Fruit fly (Drosophila melanogaster): ENCODE measurements around the gene CG2694.

Gene CG2694

dm6 chrX:2714730-2715129 is 851 bp downstream of the CG2694 start (continued):
- no peak for TF ChIP-seq twi (tag; optimal IDR thresholded peaks at IDR 0.05)
- no peak for TF ChIP-seq CG17568 (GFP tag; optimal IDR thresholded peaks at IDR 0.05)
- 0 out of 2 replicates have a peak, but pooled peaks have one; percentile 26 for TF ChIP-seq ara (GFP tag; IDR thresholded peaks at IDR 0.05)
- no peak for TF ChIP-seq CG1647 (GFP tag; optimal IDR thresholded peaks at IDR 0.05)
- no peak for TF ChIP-seq stc (GFP tag; IDR thresholded peaks at IDR 0.05)
- no peak for TF ChIP-seq croc (GFP tag; conservative IDR thresholded peaks at IDR 0.05)
- TF ChIP-seq CG17361 (GFP tag; IDR thresholded peaks at IDR 0.05), result no peak
- peak; percentile 50 for TF ChIP-seq pzg (GFP tag; optimal IDR thresholded peaks at IDR 0.05)
- TF ChIP-seq CG10543 (GFP tag; optimal IDR thresholded peaks at IDR 0.05), result no peak
- no peak for TF ChIP-seq CG7839 (tag; optimal IDR thresholded peaks at IDR 0.05)
- TF ChIP-seq sna (GFP tag; IDR thresholded peaks at IDR 0.05; ENCODE audit: partially characterized antibody), result peak; percentile 46; the same call in 1 of the 2 replicates
- TF ChIP-seq CG17829 (tag; optimal IDR thresholded peaks at IDR 0.05), result no peak
- no peak for TF ChIP-seq CG3163 (GFP tag; optimal IDR thresholded peaks at IDR 0.05)
- no peak for TF ChIP-seq crc (GFP tag; optimal IDR thresholded peaks at IDR 0.05)
- TF ChIP-seq sima (GFP tag; optimal IDR thresholded peaks at IDR 0.05), result no peak
- TF ChIP-seq ATbp (GFP tag; optimal IDR thresholded peaks at IDR 0.05), result no peak
- TF ChIP-seq ase (GFP tag; IDR thresholded peaks at IDR 0.05), result no peak
- peak; percentile 64 for TF ChIP-seq knrl (GFP tag; IDR thresholded peaks at IDR 0.05; ENCODE audit: partially characterized antibody)
- TF ChIP-seq Dad (GFP tag; optimal IDR thresholded peaks at IDR 0.05), result no peak
- TF ChIP-seq CG12236 (GFP tag; optimal IDR thresholded peaks at IDR 0.05), result no peak
- TF ChIP-seq lilli (GFP tag; optimal IDR thresholded peaks at IDR 0.05), result peak; percentile 14
- no peak for TF ChIP-seq CG16779 (GFP tag; IDR thresholded peaks at IDR 0.05)
- TF ChIP-seq CG33557 (GFP tag; optimal IDR thresholded peaks at IDR 0.05), result no peak
- no peak for TF ChIP-seq CG17612 (GFP tag; IDR thresholded peaks at IDR 0.05)
- peak; percentile 52; the same call in 2 of the 3 replicates for TF ChIP-seq row (GFP tag; IDR thresholded peaks at IDR 0.05)
- TF ChIP-seq nom (GFP tag; optimal IDR thresholded peaks at IDR 0.05), result no peak
- TF ChIP-seq cas (GFP tag; IDR thresholded peaks at IDR 0.05), result no peak
- no peak for TF ChIP-seq z (GFP tag; IDR thresholded peaks at IDR 0.05)
- no peak for TF ChIP-seq CG6689 (GFP tag; IDR thresholded peaks at IDR 0.05)
- TF ChIP-seq CG10959 (GFP tag; IDR thresholded peaks at IDR 0.05), result no peak
- no peak for TF ChIP-seq CG7987 (GFP tag; optimal IDR thresholded peaks at IDR 0.05)
- no peak for TF ChIP-seq tio (GFP tag; optimal IDR thresholded peaks at IDR 0.05)
- TF ChIP-seq Hr39 (optimal IDR thresholded peaks at IDR 0.05), result no peak
- TF ChIP-seq CG7786 (GFP tag; optimal IDR thresholded peaks at IDR 0.05), result peak; percentile 32
- no peak for TF ChIP-seq Drgx (GFP tag; IDR thresholded peaks at IDR 0.05)
- no peak for TF ChIP-seq sug (tag; optimal IDR thresholded peaks at IDR 0.05)
- TF ChIP-seq CG31365 (tag; optimal IDR thresholded peaks at IDR 0.05), result no peak
- TF ChIP-seq CG9817 (tag; optimal IDR thresholded peaks at IDR 0.05), result no peak
- peak; percentile 63 for TF ChIP-seq Dref (GFP tag; IDR thresholded peaks at IDR 0.05)
- TF ChIP-seq Med (GFP tag), result peak; percentile 46
- TF ChIP-seq lmd (GFP tag; IDR thresholded peaks at IDR 0.05), result peak; percentile 19; the same call in 1 of the 2 replicates
- TF ChIP-seq pho (GFP tag; optimal IDR thresholded peaks at IDR 0.05), result no peak
- TF ChIP-seq GATAe (GFP tag; conservative IDR thresholded peaks at IDR 0.05), result no peak
- 0 out of 2 replicates have a peak, but pooled peaks have one; percentile 20 for TF ChIP-seq hbn (GFP tag; IDR thresholded peaks at IDR 0.05; ENCODE audit: partially characterized antibody)
- no peak for TF ChIP-seq Optix (GFP tag; IDR thresholded peaks at IDR 0.05)
- TF ChIP-seq CG10267 (tag; optimal IDR thresholded peaks at IDR 0.05), result peak; percentile 49
- no peak for TF ChIP-seq da (GFP tag; optimal IDR thresholded peaks at IDR 0.05)
- TF ChIP-seq Mrtf (GFP tag; IDR thresholded peaks at IDR 0.05), result no peak
- no peak for TF ChIP-seq CG5953 (GFP tag; IDR thresholded peaks at IDR 0.05)
- TF ChIP-seq vfl (GFP tag; optimal IDR thresholded peaks at IDR 0.05), result no peak
- peak; percentile 30 for TF ChIP-seq zfh2 (GFP tag; optimal IDR thresholded peaks at IDR 0.05)
- no peak for TF ChIP-seq CG18011 (GFP tag; optimal IDR thresholded peaks at IDR 0.05)
- no peak for TF ChIP-seq Gug (GFP tag; IDR thresholded peaks at IDR 0.05)
